Worm (Caenorhabditis elegans) whole organism, L4 larva: ENCODE measurements around the gene F35H8.4.
A peak's percentile ranks its signal among the peaks of the same experiment; 100 is the strongest.

Source experiments
- F26F4.8 ChIP-seq: fragments of 200-800 bp; sonication (Bioruptor generic); conservative IDR thresholded peaks from 2 replicates; pipeline ENCODE4 v1.3.6; 2022; ENCODE audit warnings: missing genetic modification characterization, missing compliant biosample characterization
- F49E8.2 ChIP-seq: sonication (generic microtip); optimal IDR thresholded peaks from 2 replicates; lab custom pipeline; 2016; ENCODE audit warnings: missing compliant biosample characterization, mild to moderate bottlenecking, missing genetic modification characterization, borderline replicate concordance
- Y48G9A.11 ChIP-seq: fragments of 200-800 bp; sonication (Bioruptor generic); IDR thresholded peaks from 2 replicates; pipeline ENCODE4 v1.3.6; 2022; ENCODE audit warnings: missing genetic modification reagents, missing genetic modification characterization, missing compliant biosample characterization
- Y5F2A.4 ChIP-seq: fragments of 200-800 bp; sonication (Bioruptor generic); optimal IDR thresholded peaks from 2 replicates; lab custom pipeline; 2018; ENCODE audit warnings: mild to moderate bottlenecking, missing genetic modification characterization, missing compliant biosample characterization
- aha-1 ChIP-seq: fragments of 150-350 bp; peaks from one replicate; lab custom pipeline; 2014; ENCODE audit warnings: missing biosample characterization, missing genetic modification characterization
- aly-2 ChIP-seq: sonication (generic microtip); optimal IDR thresholded peaks from 2 replicates; lab custom pipeline; 2018; ENCODE audit warnings: missing biosample characterization, missing genetic modification characterization
- attf-4 ChIP-seq: sonication (generic microtip); optimal IDR thresholded peaks from 3 replicates; lab custom pipeline; 2017; ENCODE audit warnings: missing biosample characterization, missing genetic modification characterization
- ceh-28 ChIP-seq: fragments of 150-350 bp; optimal IDR thresholded peaks from 2 replicates; lab custom pipeline; 2014; ENCODE audit warnings: missing biosample characterization, missing genetic modification reagents, missing genetic modification characterization
- ceh-32 ChIP-seq: sonication (generic microtip); optimal IDR thresholded peaks from 2 replicates; lab custom pipeline; 2016; ENCODE audit warnings: mild to moderate bottlenecking, missing genetic modification characterization, missing compliant biosample characterization; ENCODE audit not compliant: poor library complexity
- ces-1 ChIP-seq: fragments of 150-350 bp; sonication (generic microtip); optimal IDR thresholded peaks from 4 replicates; lab custom pipeline; 2014; ENCODE audit warnings: missing biosample characterization, missing genetic modification reagents, missing genetic modification characterization
- daf-16 ChIP-seq, 3 experiments: sonication (generic microtip); optimal IDR thresholded peaks; 2 replicates each; lab custom pipeline; 2016 to 2017; ENCODE audit warnings: missing genetic modification characterization in 3 of 3, missing genetic modification reagents in 3 of 3, mild to moderate bottlenecking in 2 of 3, missing compliant biosample characterization in 2 of 3, missing biosample characterization in 1 of 3, moderate library complexity in 1 of 3
- dmd-6 ChIP-seq: fragments of 200-800 bp; sonication (Bioruptor generic); IDR thresholded peaks from 2 replicates; pipeline ENCODE4 v1.3.6; 2022; ENCODE audit warnings: missing genetic modification reagents, missing genetic modification characterization, missing compliant biosample characterization
- dpl-1 ChIP-seq: fragments of 150-350 bp; optimal IDR thresholded peaks from 2 replicates; lab custom pipeline; 2014; ENCODE audit warnings: missing biosample characterization, missing genetic modification reagents, missing genetic modification characterization
- fos-1 ChIP-seq: fragments of 150-350 bp; optimal IDR thresholded peaks from 2 replicates; lab custom pipeline; 2014; ENCODE audit warnings: missing biosample characterization, missing genetic modification characterization
- lin-39 ChIP-seq: fragments of 150-350 bp; optimal IDR thresholded peaks from 2 replicates; lab custom pipeline; 2014; ENCODE audit warnings: missing biosample characterization, missing genetic modification reagents, missing genetic modification characterization
- lir-3 ChIP-seq: sonication (generic microtip); optimal IDR thresholded peaks from 2 replicates; lab custom pipeline; 2016; ENCODE audit warnings: mild to moderate bottlenecking, missing genetic modification characterization, missing compliant biosample characterization
- madf-9 ChIP-seq: fragments of 200-800 bp; sonication (Bioruptor generic); conservative IDR thresholded peaks from 2 replicates; pipeline ENCODE4 v1.3.6; 2022; ENCODE audit warnings: missing genetic modification reagents, missing genetic modification characterization, missing compliant biosample characterization
- nhr-111 ChIP-seq: fragments of 200-800 bp; sonication (Bioruptor generic); optimal IDR thresholded peaks from 2 replicates; lab custom pipeline; 2018; ENCODE audit warnings: mild to moderate bottlenecking, missing genetic modification characterization, missing compliant biosample characterization
- nhr-237 ChIP-seq: sonication (generic microtip); optimal IDR thresholded peaks from 2 replicates; lab custom pipeline; 2017; ENCODE audit warnings: missing biosample characterization, missing genetic modification characterization
- nhr-25 ChIP-seq: sonication (generic microtip); optimal IDR thresholded peaks from 2 replicates; lab custom pipeline; 2017; ENCODE audit warnings: missing genetic modification characterization, mild to moderate bottlenecking, missing compliant biosample characterization, antibody characterized with exemption, moderate library complexity, borderline replicate concordance; ENCODE audit not compliant: insufficient read depth
- nhr-77 ChIP-seq: fragments of 150-350 bp; optimal IDR thresholded peaks from 2 replicates; lab custom pipeline; 2014; ENCODE audit warnings: missing biosample characterization, missing genetic modification characterization
- php-3 ChIP-seq: fragments of 200-800 bp; sonication (Bioruptor generic); IDR thresholded peaks from 2 replicates; pipeline ENCODE4 v1.3.6; 2022; ENCODE audit warnings: missing genetic modification reagents, missing genetic modification characterization, missing compliant biosample characterization
- spr-1 ChIP-seq: sonication (generic microtip); optimal IDR thresholded peaks from 2 replicates; lab custom pipeline; 2016; ENCODE audit warnings: mild to moderate bottlenecking, missing genetic modification characterization, missing compliant biosample characterization
- spr-3 ChIP-seq: fragments of 200-800 bp; sonication (Bioruptor generic); optimal IDR thresholded peaks from 2 replicates; lab custom pipeline; 2018; ENCODE audit warnings: mild to moderate bottlenecking, missing genetic modification characterization, missing compliant biosample characterization
- unc-130 ChIP-seq: sonication (generic microtip); optimal IDR thresholded peaks from 2 replicates; lab custom pipeline; 2016; ENCODE audit warnings: missing genetic modification reagents, missing genetic modification characterization, missing compliant biosample characterization
- unc-39 ChIP-seq: sonication (generic microtip); optimal IDR thresholded peaks from 2 replicates; lab custom pipeline; 2017; ENCODE audit warnings: missing biosample characterization, missing genetic modification characterization
- unc-62 ChIP-seq, 3 experiments: fragments of 150-350 bp in 1 of 3; sonication (generic microtip); optimal IDR thresholded peaks in 2 of 3; peaks in 1 of 3; 1 replicate in 1 of 3; 2 replicates in 2 of 3; lab custom pipeline; 2014 to 2017; ENCODE audit warnings: missing biosample characterization in 3 of 3, missing genetic modification characterization in 3 of 3, missing genetic modification reagents in 3 of 3, missing genotype in 1 of 3
- vab-7 ChIP-seq: fragments of 200-800 bp; sonication (Bioruptor generic); IDR thresholded peaks from 2 replicates; pipeline ENCODE4 v1.3.6; 2022; ENCODE audit warnings: missing genetic modification reagents, missing genetic modification characterization, missing compliant biosample characterization
- zfp-3 ChIP-seq: fragments of 200-800 bp; sonication (Bioruptor generic); conservative IDR thresholded peaks from 2 replicates; pipeline ENCODE4 v1.3.6; 2022; ENCODE audit warnings: missing genetic modification reagents, missing genetic modification characterization, missing compliant biosample characterization
- zip-2 ChIP-seq: fragments of 150-350 bp; optimal IDR thresholded peaks from 2 replicates; lab custom pipeline; 2014; ENCODE audit warnings: missing biosample characterization, missing genetic modification characterization

Gene F35H8.4

ce11 chrII:9532011-9532410, 27.8 kb downstream of the F35H8.4 start, which contains the start of gene sra-9:
Gene sra-9 (plus strand): TSS chrII:9532311.
- TF ChIP-seq dmd-6 (GFP tag; lab: Robert Waterston, UW) (no peak), aha-1 (peak; percentile 52)

ce11 chrII:9528480-9528879, 31.3 kb downstream of the F35H8.4 start, which contains the start of gene sra-2:
Gene sra-2 (plus strand): TSS chrII:9528780.
- TF ChIP-seq ces-1 (GFP tag; lab: Kevin White, UChicago) (no peak), vab-7 (no peak), unc-62 (GFP tag; optimal IDR thresholded peaks at IDR 0.05 in 1 of 2; lab: Kevin White, UChicago) (no peak), unc-62 (tag; optimal IDR thresholded peaks at IDR 0.05; lab: Kevin White, UChicago) (no peak), lir-3 (tag; lab: Kevin White, UChicago) (no peak), fos-1 (tag; lab: Kevin White, UChicago) (no peak), daf-16 (GFP tag; optimal IDR thresholded peaks at IDR 0.05; lab: Kevin White, UChicago) (no peak), daf-16 (tag; optimal IDR thresholded peaks at IDR 0.05; lab: Kevin White, UChicago) (no peak), zip-2 (tag; lab: Kevin White, UChicago) (no peak), F26F4.8 (GFP tag; lab: Robert Waterston, UW) (no peak), spr-1 (tag; lab: Kevin White, UChicago) (no peak), ceh-32 (no peak), dpl-1 (no peak), nhr-237 (tag; lab: Kevin White, UChicago) (no peak), aly-2 (tag; lab: Kevin White, UChicago) (no peak), unc-39 (tag; lab: Kevin White, UChicago) (no peak), nhr-111 (GFP tag; lab: Kevin White, UChicago) (no peak), attf-4 (tag; lab: Kevin White, UChicago) (no peak), nhr-77 (tag; lab: Kevin White, UChicago) (no peak)

ce11 chrII:9523539-9524224, 36.1 kb downstream of the F35H8.4 start, which contains the start of gene mex-6:
Gene mex-6 (plus strand): TSS chrII:9524174.
- TF ChIP-seq unc-130 (peak; percentile 69), zfp-3 (GFP tag; lab: Robert Waterston, UW) (no peak), F49E8.2 (tag; lab: Kevin White, UChicago) (no peak), lin-39 (tag; lab: Kevin White, UChicago) (no peak), Y48G9A.11 (GFP tag; lab: Robert Waterston, UW) (peak; percentile 77)

ce11 chrII:9522986-9523385, 36.8 kb downstream of the F35H8.4 start, which contains the start of gene AH6.17:
Gene AH6.17 (plus strand): TSS chrII:9523170.
- TF ChIP-seq unc-62 (GFP tag; optimal IDR thresholded peaks at IDR 0.05 in 1 of 2; lab: Kevin White, UChicago) (peak in 1 of 2 experiments; percentile 74), unc-62 (tag; optimal IDR thresholded peaks at IDR 0.05; lab: Kevin White, UChicago) (no peak), aha-1 (peak; percentile 67), php-3 (GFP tag; lab: Robert Waterston, UW) (no peak)

ce11 chrII:9521570-9521969, 38.3 kb downstream of the F35H8.4 start, which contains the start of gene sra-1:
Gene sra-1 (minus strand): TSS chrII:9521670.
- no peak for TF ChIP-seq Y5F2A.4 (GFP tag; lab: Kevin White, UChicago)
- no peak for TF ChIP-seq nhr-25

- no peak for TF ChIP-seq Y48G9A.11 (GFP tag; lab: Robert Waterston, UW)
- TF ChIP-seq ceh-28 (tag; lab: Kevin White, UChicago): no peak
- no peak for TF ChIP-seq spr-3
- TF ChIP-seq madf-9 (GFP tag; lab: Robert Waterston, UW): no peak
These were observed 41.0 kb downstream of the F35H8.4 start, which contains the start of the genes sfxn-1.1 and AH6.3 for ce11 chrII:9518781-9519180. Gene sfxn-1.1 (minus strand): TSS chrII:9518881. Gene AH6.3 (plus strand): TSS chrII:9519055.
